Fruit fly (Drosophila melanogaster): ENCODE measurements around the gene UGP.

Gene UGP

dm6 chr3L:9367431-9367867 lies 8.7 kb upstream of the UGP start (continued):
- TF ChIP-seq CG31627 (GFP tag; optimal IDR thresholded peaks at IDR 0.05) (no peak), CG9139 (GFP tag; optimal IDR thresholded peaks at IDR 0.05) (peak; percentile 84), CG8119 (GFP tag; IDR thresholded peaks at IDR 0.05) (peak; percentile 72; the same call in 2 of the 3 replicates), Hr4 (GFP tag; optimal IDR thresholded peaks at IDR 0.05) (no peak), CG3032 (tag; optimal IDR thresholded peaks at IDR 0.05) (peak; percentile 8), CG16779 (tag; optimal IDR thresholded peaks at IDR 0.05) (peak; percentile 84), achi (GFP tag; optimal IDR thresholded peaks at IDR 0.05) (no peak), CG10631 (GFP tag; optimal IDR thresholded peaks at IDR 0.05) (no peak), Met (GFP tag; optimal IDR thresholded peaks at IDR 0.05) (no peak), CG6276 (GFP tag; optimal IDR thresholded peaks at IDR 0.05) (peak; percentile 88)

- TF ChIP-seq Eip93F (GFP tag; optimal IDR thresholded peaks at IDR 0.05) = peak; percentile 30
- TF ChIP-seq CG6163 (GFP tag; IDR thresholded peaks at IDR 0.05) = peak; percentile 69
- no peak for TF ChIP-seq CG6808 (GFP tag; optimal IDR thresholded peaks at IDR 0.05)
- TF ChIP-seq CG15336 (GFP tag; IDR thresholded peaks at IDR 0.05) = no peak
- no peak for TF ChIP-seq Eip75B (GFP tag; optimal IDR thresholded peaks at IDR 0.05)
- no peak for TF ChIP-seq Hr4 (GFP tag; optimal IDR thresholded peaks at IDR 0.05)
- peak; percentile 26 for TF ChIP-seq CG31627 (GFP tag; optimal IDR thresholded peaks at IDR 0.05)
- TF ChIP-seq CG3032 (tag; optimal IDR thresholded peaks at IDR 0.05) = peak; percentile 24
- no peak for TF ChIP-seq salr (GFP tag; optimal IDR thresholded peaks at IDR 0.05)
- TF ChIP-seq Sox15 (GFP tag; optimal IDR thresholded peaks at IDR 0.05) = no peak
- TF ChIP-seq CG32006 (GFP tag; optimal IDR thresholded peaks at IDR 0.05) = no peak
- TF ChIP-seq topi (GFP tag; optimal IDR thresholded peaks at IDR 0.05) = no peak
- no peak for TF ChIP-seq CG1621 (tag; optimal IDR thresholded peaks at IDR 0.05)
- TF ChIP-seq eg (GFP tag; IDR thresholded peaks at IDR 0.05) = 0 out of 3 replicates have a peak, but pooled peaks have one; percentile 16
- TF ChIP-seq Eip78C (GFP tag) = peak; percentile 77
- no peak for TF ChIP-seq CG8119 (GFP tag; IDR thresholded peaks at IDR 0.05)
- TF ChIP-seq CG11294 (GFP tag; IDR thresholded peaks at IDR 0.05) = no peak
- peak; percentile 11 for TF ChIP-seq fkh (GFP tag; optimal IDR thresholded peaks at IDR 0.05)
- TF ChIP-seq CG6854 (GFP tag; optimal IDR thresholded peaks at IDR 0.05) = no peak
- TF ChIP-seq acj6 (GFP tag; optimal IDR thresholded peaks at IDR 0.05) = no peak
- TF ChIP-seq CG16779 (tag; optimal IDR thresholded peaks at IDR 0.05) = no peak
- TF ChIP-seq cyc (GFP tag; optimal IDR thresholded peaks at IDR 0.05) = peak; percentile 30
- TF ChIP-seq lz (GFP tag; optimal IDR thresholded peaks at IDR 0.05) = peak; percentile 38
- peak; percentile 64 for TF ChIP-seq svp (GFP tag)
- peak; percentile 4 for TF ChIP-seq CG11902 (GFP tag; optimal IDR thresholded peaks at IDR 0.05)
- peak; percentile 62 for TF ChIP-seq esn (GFP tag; optimal IDR thresholded peaks at IDR 0.05)
- TF ChIP-seq achi (GFP tag; optimal IDR thresholded peaks at IDR 0.05) = peak; percentile 2
- no peak for TF ChIP-seq CG8632 (GFP tag; optimal IDR thresholded peaks at IDR 0.05)
Measured at dm6 chr3L:9366850-9367430, 8.2 kb upstream of the UGP start, which contains the start of the genes Klp67A and CG4452. TSS of gene Klp67A (minus strand) at chr3L:9367046. TSS of gene CG4452 (plus strand) at chr3L:9367377.

- TF ChIP-seq dsx (GFP tag; optimal IDR thresholded peaks at IDR 0.05; ENCODE audit: poor library complexity, severe bottlenecking) (no peak), topi (GFP tag; optimal IDR thresholded peaks at IDR 0.05) (no peak), CG1621 (tag; optimal IDR thresholded peaks at IDR 0.05) (no peak), achi (GFP tag; optimal IDR thresholded peaks at IDR 0.05) (peak; percentile 58), Lpt (GFP tag; optimal IDR thresholded peaks at IDR 0.05) (no peak), OdsH (GFP tag; optimal IDR thresholded peaks at IDR 0.05) (no peak), fd59A (GFP tag; optimal IDR thresholded peaks at IDR 0.05) (no peak), Eip93F (GFP tag; optimal IDR thresholded peaks at IDR 0.05) (peak; percentile 15), CG6854 (GFP tag; optimal IDR thresholded peaks at IDR 0.05) (no peak), Sox102F (GFP tag; optimal IDR thresholded peaks at IDR 0.05) (no peak)
Measured at dm6 chr3L:9364131-9364530, 5.4 kb upstream of the UGP start, which contains the start of gene mRRF1. TSS of gene mRRF1 (plus strand) at chr3L:9364350.

Measured in whole organism, prepupa.